Fruit fly (Drosophila melanogaster) whole organism, prepupa: ENCODE measurements around the gene CG14285.

Experiments
- CG11762 ChIP-seq: fragments of 200-800 bp; sonication (Bioruptor generic); optimal IDR thresholded peaks from 3 replicates; lab custom pipeline; 2016; ENCODE audit warnings: missing biosample characterization, missing genetic modification characterization; ENCODE audit not compliant: insufficient read depth
- CG11902 ChIP-seq: fragments of 200-800 bp; sonication (Bioruptor generic); optimal IDR thresholded peaks from 3 replicates; lab custom pipeline; 2016; ENCODE audit warnings: missing biosample characterization, missing genetic modification characterization
- CG6808 ChIP-seq: fragments of 200-800 bp; sonication (Bioruptor generic); optimal IDR thresholded peaks from 3 replicates; lab custom pipeline; 2017; ENCODE audit warnings: missing biosample characterization, missing genetic modification characterization, mild to moderate bottlenecking, moderate library complexity, missing genetic modification reagents
- Eip75B ChIP-seq: fragments of 200-800 bp; sonication (Bioruptor generic); optimal IDR thresholded peaks from 3 replicates; lab custom pipeline; 2016; ENCODE audit warnings: missing biosample characterization, missing genetic modification characterization
- Hr39 ChIP-seq: fragments of 200-800 bp; sonication (Bioruptor generic); optimal IDR thresholded peaks from 2 replicates; lab custom pipeline; 2016; ENCODE audit warnings: missing biosample characterization, missing genetic modification characterization
- Sox102F ChIP-seq: fragments of 200-800 bp; sonication (Bioruptor generic); optimal IDR thresholded peaks from 2 replicates; lab custom pipeline; 2016; ENCODE audit warnings: missing biosample characterization, mild to moderate bottlenecking, missing genetic modification characterization
- ss ChIP-seq, 2 experiments: fragments of 200-800 bp; sonication (Bioruptor generic); optimal IDR thresholded peaks; 2 replicates in 1 of 2; 3 replicates in 1 of 2; lab custom pipeline; 2017 to 2018; ENCODE audit warnings: mild to moderate bottlenecking in 2 of 2, missing biosample characterization in 2 of 2, missing genetic modification characterization in 2 of 2, moderate library complexity in 1 of 2

DNA sequence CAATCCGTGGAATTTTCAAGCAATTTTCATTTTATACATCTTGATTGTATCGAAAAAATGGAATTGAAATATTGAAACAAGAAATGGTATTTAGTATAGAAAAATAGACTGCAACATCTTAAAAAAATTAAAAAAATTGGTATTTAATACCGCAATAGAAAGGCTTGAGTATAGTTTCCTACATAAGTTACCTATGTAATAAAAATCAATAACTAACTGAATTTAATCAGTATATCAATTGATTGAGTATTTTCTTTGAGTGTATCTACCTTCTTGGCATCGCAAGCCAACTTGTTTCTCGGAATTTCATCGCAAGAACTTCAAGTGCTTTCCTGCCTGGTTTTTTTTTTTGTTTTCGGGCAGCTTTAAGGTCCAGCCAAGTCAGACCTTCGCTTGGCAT lies 34.4 kb upstream of the CG14285 start:
- TF ChIP-seq CG11762 (GFP tag; lab: Kevin White, UChicago) = peak; percentile 51
- TF ChIP-seq Sox102F (GFP tag; lab: Kevin White, UChicago) = peak; percentile 77
- peak; percentile 75 for TF ChIP-seq CG6808 (GFP tag; lab: Kevin White, UChicago)
- TF ChIP-seq ss (GFP tag; optimal IDR thresholded peaks at IDR 0.05; lab: Kevin White, UChicago) = peak in 1 of 2 experiments; percentile 11
- TF ChIP-seq CG11902 (GFP tag; lab: Kevin White, UChicago) = peak; percentile 38
- peak; percentile 80 for TF ChIP-seq Eip75B (GFP tag; lab: Kevin White, UChicago)
- TF ChIP-seq Hr39 (GFP tag; lab: Kevin White, UChicago) = peak; percentile 66
